Fruit fly (Drosophila melanogaster): ENCODE measurements around the gene CG43056.
A peak's percentile ranks its signal among the peaks of the same experiment; 100 is the strongest.

CG43056 gene

dm6 chr2L:4464946-4465345 is 27.4 kb downstream of the CG43056 start, which contains the start of gene FIG4 (continued):
- no peak for TF ChIP-seq klu (GFP tag; IDR thresholded peaks at IDR 0.05)
- no peak for TF ChIP-seq prd (optimal IDR thresholded peaks at IDR 0.05)
- no peak for TF ChIP-seq prd (GFP tag; IDR thresholded peaks at IDR 0.05)
- TF ChIP-seq Deaf1 (tag; optimal IDR thresholded peaks at IDR 0.05): no peak
- TF ChIP-seq vvl (GFP tag; IDR thresholded peaks at IDR 0.05): no peak
- TF ChIP-seq ci (GFP tag; IDR thresholded peaks at IDR 0.05): no peak
- TF ChIP-seq Optix (GFP tag; IDR thresholded peaks at IDR 0.05): no peak
- TF ChIP-seq cwo (GFP tag; optimal IDR thresholded peaks at IDR 0.05): no peak
- TF ChIP-seq Dref (GFP tag; IDR thresholded peaks at IDR 0.05): no peak
- no peak for TF ChIP-seq esg (GFP tag; conservative IDR thresholded peaks at IDR 0.05)
- no peak for TF ChIP-seq C15 (GFP tag; IDR thresholded peaks at IDR 0.05)
- TF ChIP-seq kah (GFP tag; optimal IDR thresholded peaks at IDR 0.05): no peak
- TF ChIP-seq zfh2 (GFP tag; optimal IDR thresholded peaks at IDR 0.05): no peak
- no peak for TF ChIP-seq Rfx (GFP tag; IDR thresholded peaks at IDR 0.05)
- no peak for TF ChIP-seq CG32767 (GFP tag; IDR thresholded peaks at IDR 0.05)
- no peak for TF ChIP-seq peb (GFP tag; IDR thresholded peaks at IDR 0.05)
- peak; percentile 42; the same call in 2 of the 3 replicates for TF ChIP-seq knrl (GFP tag; IDR thresholded peaks at IDR 0.05; ENCODE audit: partially characterized antibody)
- no peak for TF ChIP-seq pita (GFP tag; optimal IDR thresholded peaks at IDR 0.05)
- no peak for TF ChIP-seq Side (GFP tag; optimal IDR thresholded peaks at IDR 0.05)
- no peak for TF ChIP-seq CG15479 (GFP tag; optimal IDR thresholded peaks at IDR 0.05)
- no peak for TF ChIP-seq YL-1 (GFP tag; optimal IDR thresholded peaks at IDR 0.05)
- TF ChIP-seq Taf1 (GFP tag; IDR thresholded peaks at IDR 0.05): no peak
- TF ChIP-seq CG6791 (GFP tag; IDR thresholded peaks at IDR 0.05; ENCODE audit: partially characterized antibody): no peak
- no peak for TF ChIP-seq HmgZ (tag; optimal IDR thresholded peaks at IDR 0.05)
- no peak for TF ChIP-seq Dek (tag; optimal IDR thresholded peaks at IDR 0.05)
- TF ChIP-seq kni (GFP tag; optimal IDR thresholded peaks at IDR 0.05): peak; percentile 10
- TF ChIP-seq seq (GFP tag; IDR thresholded peaks at IDR 0.05): no peak
- no peak for TF ChIP-seq CG10209 (GFP tag; optimal IDR thresholded peaks at IDR 0.05)
- no peak for TF ChIP-seq CG4404 (GFP tag; IDR thresholded peaks at IDR 0.05)
- no peak for TF ChIP-seq sug (tag; optimal IDR thresholded peaks at IDR 0.05)
- no peak for TF ChIP-seq CTCF (GFP tag; optimal IDR thresholded peaks at IDR 0.05)
- TF ChIP-seq al (GFP tag; IDR thresholded peaks at IDR 0.05): no peak
- TF ChIP-seq run (tag; optimal IDR thresholded peaks at IDR 0.05): no peak
- TF ChIP-seq CG11723 (GFP tag; optimal IDR thresholded peaks at IDR 0.05): no peak
- no peak for TF ChIP-seq chn (GFP tag; optimal IDR thresholded peaks at IDR 0.05)
- no peak for TF ChIP-seq CG43689 (GFP tag; IDR thresholded peaks at IDR 0.05)
- no peak for TF ChIP-seq rib (GFP tag; IDR thresholded peaks at IDR 0.05)
- TF ChIP-seq ems (GFP tag; optimal IDR thresholded peaks at IDR 0.05): no peak
- TF ChIP-seq ac (GFP tag; optimal IDR thresholded peaks at IDR 0.05): no peak
- TF ChIP-seq yki (optimal IDR thresholded peaks at IDR 0.05): no peak
- TF ChIP-seq Fer2 (tag; optimal IDR thresholded peaks at IDR 0.05): no peak
- peak; percentile 4 for TF ChIP-seq CrebB (tag; optimal IDR thresholded peaks at IDR 0.05)
- TF ChIP-seq inv (GFP tag; IDR thresholded peaks at IDR 0.05; ENCODE audit: partially characterized antibody): peak; percentile 48
- TF ChIP-seq hbn (GFP tag; IDR thresholded peaks at IDR 0.05; ENCODE audit: partially characterized antibody): peak; percentile 83
- TF ChIP-seq unpg (GFP tag; optimal IDR thresholded peaks at IDR 0.05): no peak
- TF ChIP-seq CG7839 (tag; optimal IDR thresholded peaks at IDR 0.05): no peak
- no peak for TF ChIP-seq sob (GFP tag; IDR thresholded peaks at IDR 0.05)
- TF ChIP-seq CG17359 (tag; optimal IDR thresholded peaks at IDR 0.05): no peak
- no peak for TF ChIP-seq Sin3A (optimal IDR thresholded peaks at IDR 0.05)
- TF ChIP-seq slou (GFP tag; optimal IDR thresholded peaks at IDR 0.05): no peak
- TF ChIP-seq row (GFP tag; IDR thresholded peaks at IDR 0.05): peak; percentile 76
- TF ChIP-seq gfzf (GFP tag; optimal IDR thresholded peaks at IDR 0.05): no peak
- no peak for TF ChIP-seq Mes4 (GFP tag; optimal IDR thresholded peaks at IDR 0.05)
- no peak for TF ChIP-seq eyg (GFP tag; optimal IDR thresholded peaks at IDR 0.05)

Measured in whole organism, embryonic.